Fruit fly (Drosophila melanogaster): Measurements from ENCODE around the gene CG2162.
A peak's percentile ranks its signal among the peaks of the same experiment; 100 is the strongest.

The CG2162 gene

dm6 chr3L:3015969-3016368 lies 19.0 kb upstream of the CG2162 start, which contains the start of gene CG32488:
CG32488 (minus strand) TSS chr3L:3016069.
- TF ChIP-seq CG12769 (tag; optimal IDR thresholded peaks at IDR 0.05) (no peak), Dek (tag; optimal IDR thresholded peaks at IDR 0.05) (no peak), ac (GFP tag; optimal IDR thresholded peaks at IDR 0.05) (no peak), CG10543 (GFP tag; optimal IDR thresholded peaks at IDR 0.05) (no peak), CG3847 (GFP tag; IDR thresholded peaks at IDR 0.05) (no peak), CG10654 (GFP tag; optimal IDR thresholded peaks at IDR 0.05) (no peak), CG43689 (GFP tag; IDR thresholded peaks at IDR 0.05) (no peak)

dm6 chr3L:3017156-3017555 lies 17.8 kb upstream of the CG2162 start, which contains the start of gene CG32487:
CG32487 (minus strand) TSS chr3L:3017256.
- no peak for TF ChIP-seq zf30C (GFP tag; optimal IDR thresholded peaks at IDR 0.05)
- no peak for TF ChIP-seq grau (tag; optimal IDR thresholded peaks at IDR 0.05)
- no peak for TF ChIP-seq CG7839 (tag; optimal IDR thresholded peaks at IDR 0.05)
- TF ChIP-seq amos (GFP tag; IDR thresholded peaks at IDR 0.05; ENCODE audit: partially characterized antibody), result no peak
- no peak for TF ChIP-seq dysf (GFP tag; IDR thresholded peaks at IDR 0.05)

- TF ChIP-seq Ets65A (GFP tag) (peak; percentile 31), Asciz (GFP tag; optimal IDR thresholded peaks at IDR 0.05) (no peak)
Measured at dm6 chr3L:3026421-3026820, 8.6 kb upstream of the CG2162 start, which contains the start of gene aly. aly (minus strand) TSS chr3L:3026521.

dm6 chr3L:3035769-3036583 lies 980 bp downstream of the CG2162 start:
- peak; percentile 19 for TF ChIP-seq yki (optimal IDR thresholded peaks at IDR 0.05)
- no peak for TF ChIP-seq Doc2 (GFP tag; IDR thresholded peaks at IDR 0.05)
- TF ChIP-seq repo (GFP tag; optimal IDR thresholded peaks at IDR 0.05), result peak; percentile 34
- peak; percentile 60 for TF ChIP-seq ttk (GFP tag; IDR thresholded peaks at IDR 0.05)
- TF ChIP-seq chn (GFP tag; optimal IDR thresholded peaks at IDR 0.05), result peak; percentile 54
- TF ChIP-seq CG16863 (GFP tag; optimal IDR thresholded peaks at IDR 0.05), result peak; percentile 62
- peak; percentile 88 for TF ChIP-seq Blimp-1 (GFP tag; optimal IDR thresholded peaks at IDR 0.05)
- TF ChIP-seq B-H2 (GFP tag; optimal IDR thresholded peaks at IDR 0.05), result peak; percentile 78
- TF ChIP-seq en (GFP tag; optimal IDR thresholded peaks at IDR 0.05), result peak; percentile 69
- peak; percentile 78 to 79 for TF ChIP-seq dpn (GFP tag; optimal IDR thresholded peaks at IDR 0.05)
- peak; percentile 70 for TF ChIP-seq E2f2 (GFP tag; IDR thresholded peaks at IDR 0.05)
- TF ChIP-seq fd102C (GFP tag; optimal IDR thresholded peaks at IDR 0.05), result peak; percentile 56
- TF ChIP-seq CG4360 (GFP tag; IDR thresholded peaks at IDR 0.05), result no peak
- peak; percentile 61 for TF ChIP-seq CG9609 (GFP tag; optimal IDR thresholded peaks at IDR 0.05)
- TF ChIP-seq Spps (tag; optimal IDR thresholded peaks at IDR 0.05), result peak; percentile 78
- TF ChIP-seq stc (GFP tag; IDR thresholded peaks at IDR 0.05), result peak; percentile 69; the same call in 1 of the 2 replicates
- TF ChIP-seq sd (tag; optimal IDR thresholded peaks at IDR 0.05), result peak; percentile 68
- peak; percentile 41 for TF ChIP-seq cato (GFP tag; optimal IDR thresholded peaks at IDR 0.05; ENCODE audit: borderline replicate concordance)
- TF ChIP-seq Xrp1 (GFP tag; IDR thresholded peaks at IDR 0.05), result peak; percentile 84
- peak; percentile 46; the same call in 1 of the 3 replicates for TF ChIP-seq Optix (GFP tag; IDR thresholded peaks at IDR 0.05)
- TF ChIP-seq fd64A (GFP tag; optimal IDR thresholded peaks at IDR 0.05), result peak; percentile 65
- TF ChIP-seq Lim3 (GFP tag; IDR thresholded peaks at IDR 0.05), result 0 out of 2 replicates have a peak, but pooled peaks have one; percentile 8
- TF ChIP-seq Lhr (GFP tag; optimal IDR thresholded peaks at IDR 0.05), result peak; percentile 64
- TF ChIP-seq CG11247 (GFP tag; IDR thresholded peaks at IDR 0.05), result peak; percentile 56; the same call in 1 of the 2 replicates
- TF ChIP-seq Meics (GFP tag; optimal IDR thresholded peaks at IDR 0.05), result peak; percentile 92
- TF ChIP-seq CG10565 (GFP tag; optimal IDR thresholded peaks at IDR 0.05), result peak; percentile 50
- TF ChIP-seq slbo (GFP tag; IDR thresholded peaks at IDR 0.05), result peak; percentile 77
- peak; percentile 73 for TF ChIP-seq Dad (GFP tag; optimal IDR thresholded peaks at IDR 0.05)
- peak; percentile 78 for TF ChIP-seq Bteb2 (GFP tag; optimal IDR thresholded peaks at IDR 0.05)
- peak; percentile 92 for TF ChIP-seq CoRest (tag; optimal IDR thresholded peaks at IDR 0.05)
- TF ChIP-seq sim (GFP tag; IDR thresholded peaks at IDR 0.05), result peak; percentile 55
